Fruit fly (Drosophila melanogaster): ENCODE results near the gene CG7322.

DNA sequence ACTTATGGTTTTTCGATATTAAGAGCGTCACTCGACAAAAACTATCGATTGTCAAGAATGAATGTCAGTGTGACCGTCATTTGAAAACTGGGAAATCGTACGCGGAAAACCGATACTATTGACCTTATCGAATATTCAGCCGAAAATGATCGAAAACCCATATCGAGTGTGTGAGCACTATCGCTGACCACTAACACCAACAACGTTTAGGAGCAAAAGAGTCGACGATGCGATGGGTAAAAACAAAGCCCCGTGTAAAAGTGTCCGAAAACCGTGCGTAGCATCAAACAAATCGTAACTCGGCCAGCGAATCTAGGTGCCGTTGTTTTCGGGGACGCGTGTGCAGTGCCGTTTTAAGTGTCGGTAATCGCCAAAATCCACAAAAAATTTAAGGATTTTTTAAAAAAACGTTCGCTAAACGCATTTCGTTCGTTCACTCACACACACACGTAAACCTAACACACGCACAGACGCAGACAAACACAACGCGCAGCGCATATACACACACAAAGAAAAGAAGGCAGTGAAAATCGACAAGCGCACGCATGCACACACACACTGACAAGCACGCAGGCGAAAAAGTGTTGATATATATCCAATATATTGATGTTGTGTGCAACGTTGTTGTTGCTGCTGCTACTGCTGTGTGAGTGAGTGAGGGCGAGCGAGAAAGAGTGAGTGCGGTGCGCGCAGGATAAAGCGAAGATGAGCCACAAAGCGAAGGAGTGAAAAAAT lies 6.4 kb upstream of the CG7322 start, which contains the start of the genes CG7326 and Dora:
- TF ChIP-seq CG17802 (tag; optimal IDR thresholded peaks at IDR 0.05) (no peak), Asciz (GFP tag; optimal IDR thresholded peaks at IDR 0.05) (no peak), jigr1 (GFP tag; IDR thresholded peaks at IDR 0.05) (no peak; the same call in 2 of the 3 replicates)
